Fruit fly (Drosophila melanogaster) whole organism, embryonic: ENCODE data around the gene Rad60.
A peak's percentile ranks its signal among the peaks of the same experiment; 100 is the strongest.

Experiments
- ATbp ChIP-seq: fragments of 200-800 bp; sonication (Bioruptor generic); optimal IDR thresholded peaks from 2 replicates; lab custom pipeline; 2017; ENCODE audit warnings: missing biosample characterization, mild to moderate bottlenecking, missing genetic modification characterization, missing genetic modification reagents
- B-H2 ChIP-seq: fragments of 200-800 bp; sonication (Bioruptor generic); optimal IDR thresholded peaks from 2 replicates; lab custom pipeline; 2018; ENCODE audit warnings: missing biosample characterization, mild to moderate bottlenecking, missing genetic modification characterization
- Blimp-1 ChIP-seq: fragments of 200-800 bp; sonication (Bioruptor generic); optimal IDR thresholded peaks from 3 replicates; lab custom pipeline; 2018; ENCODE audit warnings: missing biosample characterization, missing genetic modification characterization, mild to moderate bottlenecking, moderate library complexity, missing genetic modification reagents
- CG10274 ChIP-seq: fragments of 200-800 bp; sonication (Bioruptor generic); optimal IDR thresholded peaks from 3 replicates; lab custom pipeline; 2017; ENCODE audit warnings: missing biosample characterization, mild to moderate bottlenecking, missing genetic modification characterization
- CG12219 ChIP-seq: fragments of 200-800 bp; sonication (Bioruptor generic); optimal IDR thresholded peaks from 3 replicates; lab custom pipeline; 2018; ENCODE audit warnings: missing biosample characterization, mild to moderate bottlenecking, missing genetic modification characterization
- CG14965 ChIP-seq: fragments of 200-800 bp; sonication (Bioruptor generic); optimal IDR thresholded peaks from 2 replicates; lab custom pipeline; 2016; ENCODE audit warnings: missing biosample characterization, missing genetic modification characterization, borderline replicate concordance
- CG1602 ChIP-seq: fragments of 200-800 bp; sonication (Bioruptor generic); optimal IDR thresholded peaks from 3 replicates; lab custom pipeline; 2016; ENCODE audit warnings: missing biosample characterization, missing genetic modification characterization
- CG1792 ChIP-seq: fragments of 200-800 bp; sonication (Bioruptor generic); optimal IDR thresholded peaks from 2 replicates; lab custom pipeline; 2016; ENCODE audit warnings: missing biosample characterization, missing genetic modification characterization
- CG3065 ChIP-seq: fragments of 200-800 bp; sonication (Bioruptor generic); optimal IDR thresholded peaks from 2 replicates; lab custom pipeline; 2016; ENCODE audit warnings: missing biosample characterization, missing genetic modification characterization
- CG33213 ChIP-seq: fragments of 200-800 bp; sonication (Bioruptor generic); optimal IDR thresholded peaks from 3 replicates; lab custom pipeline; 2016; ENCODE audit warnings: missing biosample characterization, missing genetic modification characterization
- CG5245 ChIP-seq: fragments of 200-800 bp; sonication (Bioruptor generic); optimal IDR thresholded peaks from 3 replicates; lab custom pipeline; 2016; ENCODE audit warnings: missing biosample characterization, missing genetic modification characterization
- CG6272 ChIP-seq: fragments of 200-800 bp; sonication (Bioruptor generic); IDR thresholded peaks from 2 replicates; pipeline ENCODE4 v1.3.6; 2022; ENCODE audit warnings: missing biosample characterization, missing genetic modification characterization
- CG6813 ChIP-seq: fragments of 200-800 bp; sonication (Bioruptor generic); optimal IDR thresholded peaks from 2 replicates; lab custom pipeline; 2017; ENCODE audit warnings: missing biosample characterization, missing genetic modification characterization, mild to moderate bottlenecking, moderate library complexity, missing genetic modification reagents
- CG7928 ChIP-seq: fragments of 200-800 bp; sonication (Bioruptor generic); optimal IDR thresholded peaks from 2 replicates; lab custom pipeline; 2017; ENCODE audit warnings: missing biosample characterization, mild to moderate bottlenecking, missing genetic modification characterization
- CG8089 ChIP-seq: fragments of 200-800 bp; sonication (Bioruptor generic); optimal IDR thresholded peaks from 3 replicates; lab custom pipeline; 2016; ENCODE audit warnings: missing biosample characterization, missing genetic modification characterization
- CG8924 ChIP-seq: fragments of 200-800 bp; optimal IDR thresholded peaks from 3 replicates; lab custom pipeline; 2019; ENCODE audit warnings: missing biosample characterization, mild to moderate bottlenecking, missing genetic modification characterization, moderate library complexity
- Deaf1 ChIP-seq: fragments of 200-800 bp; optimal IDR thresholded peaks from 3 replicates; lab custom pipeline; 2019; ENCODE audit warnings: missing biosample characterization, mild to moderate bottlenecking, missing genetic modification characterization, moderate library complexity
- Dfd ChIP-seq, 2 experiments: fragments of >200 bp; optimal IDR thresholded peaks; 2 replicates each; lab custom pipeline; 2017; ENCODE audit warnings: missing biosample characterization in 2 of 2, missing genetic modification characterization in 2 of 2
- Dip2 ChIP-seq: fragments of 200-800 bp; sonication (Bioruptor generic); IDR thresholded peaks from 2 replicates; pipeline ENCODE4 v1.3.6; 2022; ENCODE audit warnings: missing biosample characterization, missing genetic modification characterization
- Ets65A ChIP-seq: fragments of 200-800 bp; sonication (Bioruptor generic); peaks from one replicate; lab custom pipeline; 2016; ENCODE audit warnings: missing biosample characterization, missing genetic modification characterization
- Jarid2 ChIP-seq: fragments of 200-800 bp; sonication (Bioruptor generic); optimal IDR thresholded peaks from 3 replicates; lab custom pipeline; 2017; ENCODE audit warnings: mild to moderate bottlenecking, missing biosample characterization, missing genetic modification reagents, missing genetic modification characterization
- Max ChIP-seq: fragments of 200-800 bp; sonication (Bioruptor generic); optimal IDR thresholded peaks from 2 replicates; lab custom pipeline; 2016; ENCODE audit warnings: missing biosample characterization, mild to moderate bottlenecking, missing genetic modification characterization
- Mes4 ChIP-seq: fragments of 200-800 bp; sonication (Bioruptor generic); optimal IDR thresholded peaks from 2 replicates; lab custom pipeline; 2016; ENCODE audit warnings: missing biosample characterization, missing genetic modification characterization
- Myb ChIP-seq: fragments of 200-800 bp; sonication (Bioruptor generic); optimal IDR thresholded peaks from 2 replicates; lab custom pipeline; 2016; ENCODE audit warnings: missing biosample characterization, missing genetic modification characterization
- NFAT ChIP-seq: fragments of 200-800 bp; sonication (Bioruptor generic); IDR thresholded peaks from 2 replicates; pipeline ENCODE4 v1.3.6; 2022; ENCODE audit warnings: missing biosample characterization, missing genetic modification characterization
- NfI ChIP-seq: fragments of 200-800 bp; sonication (Bioruptor generic); optimal IDR thresholded peaks from 3 replicates; lab custom pipeline; 2018; ENCODE audit warnings: missing biosample characterization, mild to moderate bottlenecking, missing genetic modification characterization, moderate library complexity
- Oli ChIP-seq: fragments of 200-800 bp; sonication (Bioruptor generic); optimal IDR thresholded peaks from 2 replicates; lab custom pipeline; 2018; ENCODE audit warnings: missing biosample characterization, mild to moderate bottlenecking, missing genetic modification characterization, moderate library complexity
- Sry-δ ChIP-seq: fragments of 200-800 bp; sonication (Bioruptor generic); optimal IDR thresholded peaks from 2 replicates; lab custom pipeline; 2016; ENCODE audit warnings: missing biosample characterization, missing genetic modification characterization
- Xbp1 ChIP-seq: fragments of 200-800 bp; sonication (Bioruptor generic); optimal IDR thresholded peaks from 3 replicates; lab custom pipeline; 2016; ENCODE audit warnings: missing biosample characterization, mild to moderate bottlenecking, missing genetic modification characterization
- cato ChIP-seq: fragments of 200-800 bp; sonication (Bioruptor generic); optimal IDR thresholded peaks from 2 replicates; lab custom pipeline; 2016; ENCODE audit warnings: missing biosample characterization, missing genetic modification characterization, borderline replicate concordance
- corto ChIP-seq: fragments of 200-800 bp; sonication (Bioruptor generic); optimal IDR thresholded peaks from 2 replicates; lab custom pipeline; 2016; ENCODE audit warnings: missing biosample characterization, mild to moderate bottlenecking, missing genetic modification characterization, moderate library complexity
- crp ChIP-seq, 2 experiments: fragments of 200-800 bp; sonication (Bioruptor generic); optimal IDR thresholded peaks; 2 replicates in 1 of 2; 3 replicates in 1 of 2; lab custom pipeline; 2017; ENCODE audit warnings: missing biosample characterization in 2 of 2, missing genetic modification characterization in 2 of 2, mild to moderate bottlenecking in 1 of 2, moderate library complexity in 1 of 2
- da ChIP-seq: fragments of 200-800 bp; sonication (Bioruptor generic); optimal IDR thresholded peaks from 2 replicates; lab custom pipeline; 2016; ENCODE audit warnings: missing biosample characterization, missing genetic modification characterization
- dmrt11E ChIP-seq: fragments of 200-800 bp; sonication (Bioruptor generic); optimal IDR thresholded peaks from 3 replicates; lab custom pipeline; 2018; ENCODE audit warnings: missing biosample characterization, mild to moderate bottlenecking, missing genetic modification characterization, moderate library complexity
- dpn ChIP-seq, 2 experiments: fragments of 200-800 bp; sonication (Bioruptor generic); optimal IDR thresholded peaks; 3 replicates each; lab custom pipeline; 2016; ENCODE audit warnings: missing biosample characterization in 2 of 2, missing genetic modification characterization in 2 of 2
- esg ChIP-seq: fragments of 200-800 bp; sonication (Bioruptor generic); conservative IDR thresholded peaks from 2 replicates; pipeline ENCODE4 v1.3.6; 2022; ENCODE audit warnings: missing biosample characterization, missing genetic modification characterization
- exex ChIP-seq: fragments of 200-800 bp; sonication (Bioruptor generic); optimal IDR thresholded peaks from 4 replicates; lab custom pipeline; 2018; ENCODE audit warnings: missing biosample characterization, mild to moderate bottlenecking, missing genetic modification characterization, moderate library complexity
- gcm2 ChIP-seq: fragments of 200-800 bp; sonication (Bioruptor generic); optimal IDR thresholded peaks from 2 replicates; lab custom pipeline; 2016; ENCODE audit warnings: missing biosample characterization, missing genetic modification characterization
- hbn ChIP-seq: fragments of 200-800 bp; sonication (Bioruptor generic); IDR thresholded peaks from 2 replicates; pipeline ENCODE4 v1.3.6; 2022; ENCODE audit warnings: missing biosample characterization, missing genetic modification characterization; ENCODE audit not compliant: partially characterized antibody
- kah ChIP-seq: fragments of 200-800 bp; sonication (Bioruptor generic); optimal IDR thresholded peaks from 2 replicates; lab custom pipeline; 2018; ENCODE audit warnings: missing biosample characterization, mild to moderate bottlenecking, missing genetic modification characterization
- ken ChIP-seq: fragments of 200-800 bp; sonication (Bioruptor generic); IDR thresholded peaks from 3 replicates; pipeline ENCODE4 v1.3.6; 2022; ENCODE audit warnings: missing biosample characterization, missing genetic modification characterization
- prd ChIP-seq, 3 experiments: fragments of >200 bp in 2 of 3; fragments of 200-800 bp in 1 of 3; sonication (Bioruptor generic) in 1 of 3; optimal IDR thresholded peaks in 2 of 3; IDR thresholded peaks in 1 of 3; 2 replicates in 2 of 3; 3 replicates in 1 of 3; pipeline versions ENCODE4 v1.3.6 to Lab custom; 2017 to 2022; ENCODE audit warnings: missing biosample characterization in 1 of 3, missing genetic modification characterization in 1 of 3
- shn ChIP-seq: fragments of 200-800 bp; sonication (Bioruptor generic); optimal IDR thresholded peaks from 3 replicates; lab custom pipeline; 2016; ENCODE audit warnings: missing biosample characterization, missing genetic modification characterization
- sim ChIP-seq: fragments of 200-800 bp; sonication (Bioruptor generic); IDR thresholded peaks from 2 replicates; pipeline ENCODE4 v1.3.6; 2022; ENCODE audit warnings: missing biosample characterization, missing genetic modification characterization
- sna ChIP-seq: fragments of 200-800 bp; sonication (Bioruptor generic); IDR thresholded peaks from 2 replicates; pipeline ENCODE4 v1.3.6; 2022; ENCODE audit warnings: missing biosample characterization, missing genetic modification characterization; ENCODE audit not compliant: partially characterized antibody
- sqz ChIP-seq: fragments of 200-800 bp; sonication (Bioruptor generic); optimal IDR thresholded peaks from 3 replicates; lab custom pipeline; 2018; ENCODE audit warnings: missing biosample characterization, mild to moderate bottlenecking, missing genetic modification characterization
- tio ChIP-seq: fragments of 200-800 bp; sonication (Bioruptor generic); optimal IDR thresholded peaks from 2 replicates; lab custom pipeline; 2017; ENCODE audit warnings: missing biosample characterization, missing genetic modification characterization, inconsistent platforms
- unc-4 ChIP-seq: fragments of 200-800 bp; sonication (Bioruptor generic); IDR thresholded peaks from 2 replicates; pipeline ENCODE4 v1.3.6; 2022; ENCODE audit warnings: missing biosample characterization, missing genetic modification characterization; ENCODE audit not compliant: partially characterized antibody
- zen2 ChIP-seq: fragments of 200-800 bp; sonication (Bioruptor generic); IDR thresholded peaks from 3 replicates; pipeline ENCODE4 v1.3.6; 2022; ENCODE audit warnings: missing biosample characterization, missing genetic modification characterization; ENCODE audit not compliant: partially characterized antibody
- zfh2 ChIP-seq: fragments of 200-800 bp; sonication (Bioruptor generic); optimal IDR thresholded peaks from 2 replicates; lab custom pipeline; 2016; ENCODE audit warnings: missing biosample characterization, missing genetic modification characterization

Gene Rad60

dm6 chr3R:23295360-23295772 lies 44.1 kb upstream of the Rad60 start (continued):
- TF ChIP-seq Dip2 (GFP tag; lab: Robert Waterston, UW) (no peak), CG8089 (peak; percentile 34), zfh2 (GFP tag; lab: Kevin White, UChicago) (no peak), Myb (no peak), Max (GFP tag; lab: Kevin White, UChicago) (no peak), prd (optimal IDR thresholded peaks at IDR 0.05; lab: Kevin White, UChicago) (no peak), prd (GFP tag; IDR thresholded peaks at IDR 0.05; lab: Robert Waterston, UW) (no peak), Dfd (GFP tag; optimal IDR thresholded peaks at IDR 0.05; lab: Kevin White, UChicago) (no peak), CG5245 (GFP tag; lab: Kevin White, UChicago) (no peak), Deaf1 (tag; lab: Kevin White, UChicago) (peak; percentile 100), NfI (GFP tag; lab: Kevin White, UChicago) (peak; percentile 9), esg (GFP tag; lab: Robert Waterston, UW) (no peak), sim (no peak), CG3065 (GFP tag; lab: Kevin White, UChicago) (no peak), ken (GFP tag; lab: Robert Waterston, UW) (no peak), Sry-δ (GFP tag; lab: Kevin White, UChicago) (no peak), CG6272 (GFP tag; lab: Robert Waterston, UW) (no peak), sna (GFP tag; lab: Robert Waterston, UW) (peak; percentile 66), ATbp (GFP tag; lab: Kevin White, UChicago) (no peak), CG6813 (peak; percentile 36), Ets65A (GFP tag; lab: Kevin White, UChicago) (no peak), sqz (GFP tag; lab: Kevin White, UChicago) (peak; percentile 49), unc-4 (GFP tag; lab: Robert Waterston, UW) (peak; percentile 25; the same call in 1 of the 2 replicates), CG33213 (GFP tag; lab: Kevin White, UChicago) (no peak), CG14965 (no peak), cato (GFP tag; lab: Kevin White, UChicago) (no peak), Jarid2 (GFP tag; lab: Kevin White, UChicago) (peak; percentile 98), CG1602 (GFP tag; lab: Kevin White, UChicago) (no peak), CG8924 (peak; percentile 49), CG7928 (GFP tag; lab: Kevin White, UChicago) (no peak), hbn (GFP tag; lab: Robert Waterston, UW) (no peak), kah (GFP tag; lab: Kevin White, UChicago) (peak; percentile 50), crp (GFP tag; optimal IDR thresholded peaks at IDR 0.05; lab: Kevin White, UChicago) (no peak), gcm2 (no peak), CG12219 (GFP tag; lab: Kevin White, UChicago) (peak; percentile 31), shn (GFP tag; lab: Kevin White, UChicago) (peak; percentile 13), dmrt11E (no peak), dpn (GFP tag; optimal IDR thresholded peaks at IDR 0.05; lab: Kevin White, UChicago) (peak in 1 of 2 experiments; percentile 29), Xbp1 (GFP tag; lab: Kevin White, UChicago) (no peak), zen2 (peak; percentile 41; the same call in 1 of the 3 replicates), corto (GFP tag; lab: Kevin White, UChicago) (no peak), NFAT (GFP tag; lab: Robert Waterston, UW) (no peak), Mes4 (no peak), CG10274 (GFP tag; lab: Kevin White, UChicago) (no peak), Blimp-1 (GFP tag; lab: Kevin White, UChicago) (peak; percentile 9), CG1792 (GFP tag; lab: Kevin White, UChicago) (no peak), Oli (tag; lab: Kevin White, UChicago) (no peak), tio (GFP tag; lab: Kevin White, UChicago) (no peak), B-H2 (no peak), exex (peak; percentile 22), da (GFP tag; lab: Kevin White, UChicago) (no peak)
